Worm (Caenorhabditis elegans): ENCODE results near the gene cyp-32A1.

The cyp-32A1 gene

ce11 chrV:7775226-7775625, 6.4 kb upstream of the cyp-32A1 start:
- TF ChIP-seq flt-1 (GFP tag; IDR thresholded peaks at IDR 0.05) (no peak), sea-1 (GFP tag; conservative IDR thresholded peaks at IDR 0.05) (no peak), ceh-36 (tag; optimal IDR thresholded peaks at IDR 0.05) (no peak), B0310.2 (tag; optimal IDR thresholded peaks at IDR 0.05) (no peak), pes-1 (GFP tag; IDR thresholded peaks at IDR 0.05) (no peak), aly-1 (tag; optimal IDR thresholded peaks at IDR 0.05) (no peak), hnd-1 (tag; optimal IDR thresholded peaks at IDR 0.05) (no peak), hmg-4 (GFP tag; optimal IDR thresholded peaks at IDR 0.05) (no peak), ets-7 (tag; optimal IDR thresholded peaks at IDR 0.05) (no peak), scrt-1 (GFP tag; IDR thresholded peaks at IDR 0.05) (no peak)

ce11 chrV:7776029-7776628, 5.5 kb upstream of the cyp-32A1 start, which contains the start of the genes rpl-39 and rps-30:
rpl-39 (minus strand) TSS chrV:7776079.
rps-30 (plus strand) TSS chrV:7776578.
- TF ChIP-seq pes-1 (GFP tag; IDR thresholded peaks at IDR 0.05), result peak; percentile 37; the same call in 1 of the 2 replicates
- no peak for TF ChIP-seq aly-1 (tag; optimal IDR thresholded peaks at IDR 0.05)
- TF ChIP-seq ets-7 (tag; optimal IDR thresholded peaks at IDR 0.05), result no peak
- no peak for TF ChIP-seq ama-1 (optimal IDR thresholded peaks at IDR 0.05)
- TF ChIP-seq ceh-13 (GFP tag; optimal IDR thresholded peaks at IDR 0.05), result no peak
- peak; percentile 53 for TF ChIP-seq hmg-4 (GFP tag; optimal IDR thresholded peaks at IDR 0.05)
- TF ChIP-seq tra-4 (tag; optimal IDR thresholded peaks at IDR 0.05), result no peak
- no peak for TF ChIP-seq B0310.2 (tag; optimal IDR thresholded peaks at IDR 0.05)
- no peak for TF ChIP-seq hmbx-1 (tag; optimal IDR thresholded peaks at IDR 0.05)
- no peak for TF ChIP-seq tbx-37 (GFP tag; conservative IDR thresholded peaks at IDR 0.05)
- no peak for TF ChIP-seq sea-1 (GFP tag; conservative IDR thresholded peaks at IDR 0.05)
- no peak for TF ChIP-seq scrt-1 (GFP tag; IDR thresholded peaks at IDR 0.05)
- TF ChIP-seq flt-1 (GFP tag; IDR thresholded peaks at IDR 0.05), result peak; percentile 26; the same call in 1 of the 2 replicates
- no peak for TF ChIP-seq ceh-36 (tag; optimal IDR thresholded peaks at IDR 0.05)
- no peak for TF ChIP-seq hnd-1 (tag; optimal IDR thresholded peaks at IDR 0.05)
- no peak for TF ChIP-seq tbx-11 (GFP tag; IDR thresholded peaks at IDR 0.05)
- peak; percentile 50 for TF ChIP-seq F13C5.2 (tag; optimal IDR thresholded peaks at IDR 0.05)

ce11 chrV:7777098-7777497, 4.5 kb upstream of the cyp-32A1 start, which contains the start of gene C26F1.3:
C26F1.3 (plus strand) TSS chrV:7777300.
- TF ChIP-seq sea-1 (GFP tag; conservative IDR thresholded peaks at IDR 0.05) (no peak), hmg-4 (GFP tag; optimal IDR thresholded peaks at IDR 0.05) (no peak), F13C5.2 (tag; optimal IDR thresholded peaks at IDR 0.05) (no peak), tra-4 (tag; optimal IDR thresholded peaks at IDR 0.05) (no peak), flt-1 (GFP tag; IDR thresholded peaks at IDR 0.05) (no peak)

- TF ChIP-seq ets-7 (tag; optimal IDR thresholded peaks at IDR 0.05), result no peak
- no peak for TF ChIP-seq tra-4 (tag; optimal IDR thresholded peaks at IDR 0.05)
- TF ChIP-seq hmg-4 (GFP tag; optimal IDR thresholded peaks at IDR 0.05), result no peak
- no peak for TF ChIP-seq aly-1 (tag; optimal IDR thresholded peaks at IDR 0.05)
- TF ChIP-seq tbx-37 (GFP tag; conservative IDR thresholded peaks at IDR 0.05), result no peak
- TF ChIP-seq ceh-13 (GFP tag; optimal IDR thresholded peaks at IDR 0.05), result no peak
- no peak for TF ChIP-seq flt-1 (GFP tag; IDR thresholded peaks at IDR 0.05)
- TF ChIP-seq pes-1 (GFP tag; IDR thresholded peaks at IDR 0.05), result no peak
- no peak for TF ChIP-seq hmbx-1 (tag; optimal IDR thresholded peaks at IDR 0.05)
- TF ChIP-seq ceh-36 (tag; optimal IDR thresholded peaks at IDR 0.05), result no peak
- no peak for TF ChIP-seq hnd-1 (tag; optimal IDR thresholded peaks at IDR 0.05)
- no peak for TF ChIP-seq sea-1 (GFP tag; conservative IDR thresholded peaks at IDR 0.05)
- no peak for TF ChIP-seq ama-1 (optimal IDR thresholded peaks at IDR 0.05)
- TF ChIP-seq scrt-1 (GFP tag; IDR thresholded peaks at IDR 0.05), result no peak
- no peak for TF ChIP-seq F13C5.2 (tag; optimal IDR thresholded peaks at IDR 0.05)
- no peak for TF ChIP-seq tbx-11 (GFP tag; IDR thresholded peaks at IDR 0.05)
- TF ChIP-seq B0310.2 (tag; optimal IDR thresholded peaks at IDR 0.05), result no peak
These were observed 2.6 kb upstream of the cyp-32A1 start for ce11 chrV:7778999-7779398.

ce11 chrV:7785117-7785516, 3.5 kb downstream of the cyp-32A1 start, which contains the start of gene C26F1.1:
C26F1.1 (plus strand) TSS chrV:7785417.
- TF ChIP-seq tra-4 (tag; optimal IDR thresholded peaks at IDR 0.05), result no peak
- no peak for TF ChIP-seq hmg-4 (GFP tag; optimal IDR thresholded peaks at IDR 0.05)

- TF ChIP-seq ceh-13 (GFP tag; optimal IDR thresholded peaks at IDR 0.05), result no peak
- TF ChIP-seq F13C5.2 (tag; optimal IDR thresholded peaks at IDR 0.05), result no peak
- TF ChIP-seq B0310.2 (tag; optimal IDR thresholded peaks at IDR 0.05), result no peak
- TF ChIP-seq ceh-36 (tag; optimal IDR thresholded peaks at IDR 0.05), result no peak
- TF ChIP-seq pes-1 (GFP tag; IDR thresholded peaks at IDR 0.05), result no peak
- no peak for TF ChIP-seq tbx-37 (GFP tag; conservative IDR thresholded peaks at IDR 0.05)
- no peak for TF ChIP-seq aly-1 (tag; optimal IDR thresholded peaks at IDR 0.05)
- no peak for TF ChIP-seq hmg-4 (GFP tag; optimal IDR thresholded peaks at IDR 0.05)
- TF ChIP-seq tra-4 (tag; optimal IDR thresholded peaks at IDR 0.05), result no peak
- no peak for TF ChIP-seq ama-1 (optimal IDR thresholded peaks at IDR 0.05)
- TF ChIP-seq hmbx-1 (tag; optimal IDR thresholded peaks at IDR 0.05), result no peak
- no peak for TF ChIP-seq scrt-1 (GFP tag; IDR thresholded peaks at IDR 0.05)
- no peak for TF ChIP-seq ets-7 (tag; optimal IDR thresholded peaks at IDR 0.05)
- no peak for TF ChIP-seq flt-1 (GFP tag; IDR thresholded peaks at IDR 0.05)
- no peak for TF ChIP-seq sea-1 (GFP tag; conservative IDR thresholded peaks at IDR 0.05)
- no peak for TF ChIP-seq hnd-1 (tag; optimal IDR thresholded peaks at IDR 0.05)
- no peak for TF ChIP-seq tbx-11 (GFP tag; IDR thresholded peaks at IDR 0.05)
These were observed 4.3 kb downstream of the cyp-32A1 start for ce11 chrV:7785885-7786284.

ce11 chrV:7786639-7787038, 5.0 kb downstream of the cyp-32A1 start:
- no peak for TF ChIP-seq B0310.2 (tag; optimal IDR thresholded peaks at IDR 0.05)
- no peak for TF ChIP-seq tra-4 (tag; optimal IDR thresholded peaks at IDR 0.05)
- no peak for TF ChIP-seq F13C5.2 (tag; optimal IDR thresholded peaks at IDR 0.05)
- TF ChIP-seq tbx-37 (GFP tag; conservative IDR thresholded peaks at IDR 0.05), result no peak

- no peak for TF ChIP-seq tra-4 (tag; optimal IDR thresholded peaks at IDR 0.05)
These were observed 11.5 kb downstream of the cyp-32A1 start, which contains the start of gene flp-21 for ce11 chrV:7793067-7793466. flp-21 (plus strand) TSS chrV:7793367.
